Worm (Caenorhabditis elegans) whole organism, L1 larva: ENCODE data around the gene rcs-1.

ENCODE experiments used
- ama-1 ChIP-seq: fragments of 150-350 bp; optimal IDR thresholded peaks from 2 replicates; lab custom pipeline; 2014
- efl-1 ChIP-seq, 4 experiments: fragments of 150-350 bp; optimal IDR thresholded peaks in 3 of 4; peaks in 1 of 4; 1 replicate in 1 of 4; 2 replicates in 3 of 4; lab custom pipeline; 2014; ENCODE audit warnings: missing biosample characterization in 2 of 4, missing genetic modification characterization in 2 of 4, missing genetic modification reagents in 2 of 4
- elt-2 ChIP-seq: sonication (generic microtip); optimal IDR thresholded peaks from 2 replicates; lab custom pipeline; 2016; ENCODE audit warnings: missing genetic modification characterization, mild to moderate bottlenecking, inconsistent platforms, missing compliant biosample characterization, missing genetic modification reagents
- hlh-4 ChIP-seq: sonication (generic microtip); optimal IDR thresholded peaks from 2 replicates; lab custom pipeline; 2016; ENCODE audit warnings: mild to moderate bottlenecking, missing genetic modification characterization, missing compliant biosample characterization
- lin-39 ChIP-seq: fragments of 150-350 bp; optimal IDR thresholded peaks from 2 replicates; lab custom pipeline; 2014; ENCODE audit warnings: missing biosample characterization, missing genetic modification reagents, missing genetic modification characterization
- mdl-1 ChIP-seq, 2 experiments: fragments of 150-350 bp; optimal IDR thresholded peaks; 2 replicates each; lab custom pipeline; 2014 to 2017; ENCODE audit warnings: missing biosample characterization in 2 of 2, missing genetic modification characterization in 2 of 2, inconsistent platforms in 1 of 2
- nhr-237 ChIP-seq: fragments of 150-350 bp; optimal IDR thresholded peaks from 2 replicates; lab custom pipeline; 2014; ENCODE audit warnings: missing biosample characterization, missing genetic modification characterization
- nhr-47 ChIP-seq: sonication (generic microtip); optimal IDR thresholded peaks from 2 replicates; lab custom pipeline; 2016; ENCODE audit warnings: mild to moderate bottlenecking, missing genetic modification characterization, moderate library complexity, missing compliant biosample characterization
- unc-62 ChIP-seq: fragments of 150-350 bp; optimal IDR thresholded peaks from 2 replicates; lab custom pipeline; 2014; ENCODE audit warnings: missing biosample characterization, missing genetic modification reagents, missing genetic modification characterization

DNA sequence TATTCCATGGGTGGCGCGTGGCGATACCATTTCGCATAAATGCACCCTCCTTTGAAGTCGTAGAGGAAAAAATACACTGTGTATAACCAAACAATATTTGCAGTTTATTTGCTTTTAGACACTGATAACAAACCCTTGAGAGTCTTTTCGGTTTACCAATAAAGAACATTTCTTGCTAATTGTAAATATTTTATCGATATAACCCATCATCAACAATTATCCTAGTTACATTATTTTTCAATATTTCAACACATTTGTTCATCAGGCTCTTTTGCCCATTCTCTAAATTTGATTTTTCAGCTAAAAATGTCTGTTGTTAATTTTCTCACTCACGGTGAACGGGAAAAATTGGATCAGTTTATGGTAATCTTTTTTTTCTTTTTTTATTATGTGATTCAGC lies 15.6 kb upstream of the rcs-1 start, which contains the start of gene ubc-23:
- TF ChIP-seq unc-62 (no peak), nhr-237 (tag; lab: Kevin White, UChicago) (no peak), nhr-47 (tag; lab: Kevin White, UChicago) (no peak), lin-39 (tag; lab: Kevin White, UChicago) (no peak), hlh-4 (tag; lab: Kevin White, UChicago) (no peak), efl-1 (optimal IDR thresholded peaks at IDR 0.05; lab: Kevin White, UChicago) (no peak), efl-1 (GFP tag; optimal IDR thresholded peaks at IDR 0.05 in 1 of 2; lab: Kevin White, UChicago) (no peak), ama-1 (lab: Kevin White, UChicago) (no peak), mdl-1 (tag; optimal IDR thresholded peaks at IDR 0.05; lab: Kevin White, UChicago) (no peak), elt-2 (tag; lab: Kevin White, UChicago) (no peak)
